Worm (Caenorhabditis elegans) whole organism, L4 larva: ENCODE data around the gene rpl-16.

Experiments used
- F37D6.2 ChIP-seq: sonication (generic microtip); optimal IDR thresholded peaks from 2 replicates; lab custom pipeline; 2016; ENCODE audit warnings: mild to moderate bottlenecking, missing genetic modification characterization, missing compliant biosample characterization
- Y5F2A.4 ChIP-seq: fragments of 200-800 bp; sonication (Bioruptor generic); optimal IDR thresholded peaks from 2 replicates; lab custom pipeline; 2018; ENCODE audit warnings: mild to moderate bottlenecking, missing genetic modification characterization, missing compliant biosample characterization
- ZK337.2 ChIP-seq: fragments of 200-800 bp; sonication (Bioruptor generic); IDR thresholded peaks from 2 replicates; pipeline ENCODE4 v1.3.6; 2022; ENCODE audit warnings: missing genetic modification reagents, missing genetic modification characterization, missing compliant biosample characterization
- aha-1 ChIP-seq: fragments of 150-350 bp; peaks from one replicate; lab custom pipeline; 2014; ENCODE audit warnings: missing biosample characterization, missing genetic modification characterization
- aly-2 ChIP-seq: sonication (generic microtip); optimal IDR thresholded peaks from 2 replicates; lab custom pipeline; 2018; ENCODE audit warnings: missing biosample characterization, missing genetic modification characterization
- ama-1 ChIP-seq: fragments of 150-350 bp; optimal IDR thresholded peaks from 2 replicates; lab custom pipeline; 2014; ENCODE audit warnings: inconsistent platforms, mixed read lengths
- ceh-20 ChIP-seq: fragments of 200-800 bp; sonication (Bioruptor generic); IDR thresholded peaks from 2 replicates; pipeline ENCODE4 v1.3.6; 2022; ENCODE audit warnings: missing genetic modification reagents, missing genetic modification characterization, missing compliant biosample characterization
- ceh-32 ChIP-seq: sonication (generic microtip); optimal IDR thresholded peaks from 2 replicates; lab custom pipeline; 2016; ENCODE audit warnings: mild to moderate bottlenecking, missing genetic modification characterization, missing compliant biosample characterization; ENCODE audit not compliant: poor library complexity
- ceh-82 ChIP-seq: sonication (generic microtip); optimal IDR thresholded peaks from 2 replicates; lab custom pipeline; 2017; ENCODE audit warnings: missing biosample characterization, missing genetic modification characterization
- daf-19 ChIP-seq: fragments of 200-800 bp; sonication (Bioruptor generic); conservative IDR thresholded peaks from 2 replicates; pipeline ENCODE4 v1.3.6; 2022; ENCODE audit warnings: missing genetic modification characterization, missing compliant biosample characterization
- daf-8 ChIP-seq: fragments of 200-800 bp; sonication (Bioruptor generic); IDR thresholded peaks from 2 replicates; pipeline ENCODE4 v1.3.6; 2022; ENCODE audit warnings: missing genetic modification characterization, missing compliant biosample characterization
- dmd-6 ChIP-seq: fragments of 200-800 bp; sonication (Bioruptor generic); IDR thresholded peaks from 2 replicates; pipeline ENCODE4 v1.3.6; 2022; ENCODE audit warnings: missing genetic modification reagents, missing genetic modification characterization, missing compliant biosample characterization
- duxl-1 ChIP-seq: sonication (generic microtip); optimal IDR thresholded peaks from 2 replicates; lab custom pipeline; 2016; ENCODE audit warnings: mild to moderate bottlenecking, missing genetic modification characterization, moderate library complexity, missing compliant biosample characterization; ENCODE audit not compliant: poor library complexity
- dve-1 ChIP-seq: sonication (generic microtip); optimal IDR thresholded peaks from 2 replicates; lab custom pipeline; 2017; ENCODE audit warnings: antibody characterized with exemption, mild to moderate bottlenecking, missing genetic modification characterization, missing compliant biosample characterization; ENCODE audit not compliant: insufficient read depth
- egl-27 ChIP-seq: sonication (generic microtip); optimal IDR thresholded peaks from 3 replicates; lab custom pipeline; 2017; ENCODE audit warnings: missing biosample characterization, missing genetic modification reagents, missing genetic modification characterization
- fos-1 ChIP-seq: fragments of 150-350 bp; optimal IDR thresholded peaks from 2 replicates; lab custom pipeline; 2014; ENCODE audit warnings: missing biosample characterization, missing genetic modification characterization
- gei-8 ChIP-seq: fragments of 200-800 bp; sonication (Bioruptor generic); optimal IDR thresholded peaks from 2 replicates; lab custom pipeline; 2018; ENCODE audit warnings: mild to moderate bottlenecking, missing genetic modification characterization, missing compliant biosample characterization
- hif-1 ChIP-seq, 2 experiments: sonication (generic microtip); optimal IDR thresholded peaks; 2 replicates each; lab custom pipeline; 2016 to 2017; ENCODE audit warnings: missing compliant biosample characterization in 2 of 2, missing genetic modification characterization in 2 of 2, missing genetic modification reagents in 2 of 2, missing genotype in 2 of 2, mild to moderate bottlenecking in 1 of 2
- hlh-11 ChIP-seq: fragments of 200-800 bp; sonication (Bioruptor generic); optimal IDR thresholded peaks from 2 replicates; lab custom pipeline; 2018; ENCODE audit warnings: mild to moderate bottlenecking, missing genetic modification characterization, missing compliant biosample characterization
- hlh-30 ChIP-seq: sonication (generic microtip); optimal IDR thresholded peaks from 2 replicates; lab custom pipeline; 2017; ENCODE audit warnings: antibody characterized with exemption, mild to moderate bottlenecking, missing genetic modification characterization, missing compliant biosample characterization; ENCODE audit not compliant: insufficient read depth
- hmg-1.1 ChIP-seq: fragments of 200-800 bp; sonication (Bioruptor generic); IDR thresholded peaks from 2 replicates; pipeline ENCODE4 v1.3.6; 2022; ENCODE audit warnings: missing genetic modification reagents, missing genetic modification characterization, missing compliant biosample characterization
- jun-1 ChIP-seq: fragments of 150-350 bp; optimal IDR thresholded peaks from 2 replicates; lab custom pipeline; 2014; ENCODE audit warnings: missing biosample characterization, missing genetic modification reagents, missing genetic modification characterization
- lim-7 ChIP-seq: fragments of 200-800 bp; sonication (Bioruptor generic); IDR thresholded peaks from 2 replicates; pipeline ENCODE4 v1.3.6; 2022; ENCODE audit warnings: missing genetic modification characterization, missing compliant biosample characterization
- lin-1 ChIP-seq: fragments of 200-800 bp; sonication (Bioruptor generic); IDR thresholded peaks from 2 replicates; pipeline ENCODE4 v1.3.6; 2022; ENCODE audit warnings: missing genetic modification reagents, missing genetic modification characterization, missing compliant biosample characterization
- lin-15B ChIP-seq: fragments of 150-350 bp; sonication (generic microtip); optimal IDR thresholded peaks from 3 replicates; lab custom pipeline; 2014; ENCODE audit warnings: missing biosample characterization, missing genetic modification characterization
- lin-38 ChIP-seq: fragments of 200-800 bp; sonication (Bioruptor generic); IDR thresholded peaks from 2 replicates; pipeline ENCODE4 v1.3.6; 2022; ENCODE audit warnings: missing genetic modification reagents, missing genetic modification characterization, missing compliant biosample characterization
- lir-3 ChIP-seq: sonication (generic microtip); optimal IDR thresholded peaks from 2 replicates; lab custom pipeline; 2016; ENCODE audit warnings: mild to moderate bottlenecking, missing genetic modification characterization, missing compliant biosample characterization
- madf-5 ChIP-seq, 2 experiments: fragments of 200-800 bp; sonication (Bioruptor generic); IDR thresholded peaks; 2 replicates each; pipeline ENCODE4 v1.3.6; 2022; ENCODE audit warnings: missing compliant biosample characterization in 2 of 2, missing genetic modification characterization in 2 of 2
- mdl-1 ChIP-seq, 2 experiments: fragments of 150-350 bp in 1 of 2; sonication (generic microtip) in 1 of 2; optimal IDR thresholded peaks; 2 replicates each; lab custom pipeline; 2014 to 2017; ENCODE audit warnings: missing biosample characterization in 2 of 2, missing genetic modification characterization in 2 of 2
- mep-1 ChIP-seq: fragments of 150-350 bp; sonication (generic microtip); optimal IDR thresholded peaks from 3 replicates; lab custom pipeline; 2014; ENCODE audit warnings: missing biosample characterization, missing genetic modification characterization
- mes-2 ChIP-seq: sonication (generic microtip); optimal IDR thresholded peaks from 2 replicates; lab custom pipeline; 2016; ENCODE audit warnings: missing genotype, mild to moderate bottlenecking, missing genetic modification characterization, missing compliant biosample characterization; ENCODE audit not compliant: poor library complexity, severe bottlenecking
- mxl-2 ChIP-seq: fragments of 200-800 bp; sonication (Bioruptor generic); conservative IDR thresholded peaks from 2 replicates; pipeline ENCODE4 v1.3.6; 2022; ENCODE audit warnings: missing genetic modification reagents, missing genetic modification characterization, missing compliant biosample characterization
- nhr-102 ChIP-seq: sonication (generic microtip); optimal IDR thresholded peaks from 2 replicates; lab custom pipeline; 2016; ENCODE audit warnings: mild to moderate bottlenecking, missing genetic modification characterization, moderate library complexity, missing compliant biosample characterization
- nhr-111 ChIP-seq: fragments of 200-800 bp; sonication (Bioruptor generic); optimal IDR thresholded peaks from 2 replicates; lab custom pipeline; 2018; ENCODE audit warnings: mild to moderate bottlenecking, missing genetic modification characterization, missing compliant biosample characterization
- nhr-41 ChIP-seq: fragments of 200-800 bp; sonication (Bioruptor generic); IDR thresholded peaks from 2 replicates; pipeline ENCODE4 v1.3.6; 2022; ENCODE audit warnings: missing genetic modification reagents, missing genetic modification characterization, missing compliant biosample characterization
- nhr-48 ChIP-seq: sonication (generic microtip); optimal IDR thresholded peaks from 2 replicates; lab custom pipeline; 2016; ENCODE audit warnings: mild to moderate bottlenecking, missing genetic modification characterization, missing compliant biosample characterization
- nhr-76 ChIP-seq: fragments of 150-350 bp; optimal IDR thresholded peaks from 2 replicates; lab custom pipeline; 2014; ENCODE audit warnings: missing biosample characterization, missing genetic modification characterization
- nhr-77 ChIP-seq: fragments of 150-350 bp; optimal IDR thresholded peaks from 2 replicates; lab custom pipeline; 2014; ENCODE audit warnings: missing biosample characterization, missing genetic modification characterization
- pha-4 ChIP-seq, 2 experiments: fragments of 150-350 bp in 1 of 2; fragments of 200-800 bp in 1 of 2; sonication (Bioruptor generic) in 1 of 2; IDR thresholded peaks in 1 of 2; optimal IDR thresholded peaks in 1 of 2; 2 replicates each; pipeline versions ENCODE4 v1.3.6 to Lab custom; 2014 to 2022; ENCODE audit warnings: missing genetic modification characterization in 2 of 2, missing genetic modification reagents in 2 of 2, missing biosample characterization in 1 of 2, missing compliant biosample characterization in 1 of 2
- pqm-1 ChIP-seq: sonication (generic microtip); optimal IDR thresholded peaks from 2 replicates; lab custom pipeline; 2017; ENCODE audit warnings: missing biosample characterization, missing genetic modification characterization
- skn-1 ChIP-seq: fragments of 150-350 bp; optimal IDR thresholded peaks from 2 replicates; lab custom pipeline; 2014; ENCODE audit warnings: missing biosample characterization, missing genetic modification characterization
- spr-1 ChIP-seq: sonication (generic microtip); optimal IDR thresholded peaks from 2 replicates; lab custom pipeline; 2016; ENCODE audit warnings: mild to moderate bottlenecking, missing genetic modification characterization, missing compliant biosample characterization
- spr-3 ChIP-seq: fragments of 200-800 bp; sonication (Bioruptor generic); optimal IDR thresholded peaks from 2 replicates; lab custom pipeline; 2018; ENCODE audit warnings: mild to moderate bottlenecking, missing genetic modification characterization, missing compliant biosample characterization
- tra-1 ChIP-seq: fragments of 200-800 bp; sonication (Bioruptor generic); IDR thresholded peaks from 2 replicates; pipeline ENCODE4 v1.3.6; 2022; ENCODE audit warnings: missing genetic modification reagents, missing genetic modification characterization, missing compliant biosample characterization
- unc-130 ChIP-seq: sonication (generic microtip); optimal IDR thresholded peaks from 2 replicates; lab custom pipeline; 2016; ENCODE audit warnings: missing genetic modification reagents, missing genetic modification characterization, missing compliant biosample characterization
- unc-39 ChIP-seq: sonication (generic microtip); optimal IDR thresholded peaks from 2 replicates; lab custom pipeline; 2017; ENCODE audit warnings: missing biosample characterization, missing genetic modification characterization
- unc-62 ChIP-seq, 3 experiments: fragments of 150-350 bp in 1 of 3; sonication (generic microtip); optimal IDR thresholded peaks in 2 of 3; peaks in 1 of 3; 1 replicate in 1 of 3; 2 replicates in 2 of 3; lab custom pipeline; 2014 to 2017; ENCODE audit warnings: missing biosample characterization in 3 of 3, missing genetic modification characterization in 3 of 3, missing genetic modification reagents in 3 of 3, missing genotype in 1 of 3
- zfp-3 ChIP-seq: fragments of 200-800 bp; sonication (Bioruptor generic); conservative IDR thresholded peaks from 2 replicates; pipeline ENCODE4 v1.3.6; 2022; ENCODE audit warnings: missing genetic modification reagents, missing genetic modification characterization, missing compliant biosample characterization
- zip-11 ChIP-seq: fragments of 200-800 bp; sonication (Bioruptor generic); IDR thresholded peaks from 2 replicates; pipeline ENCODE4 v1.3.6; 2022; ENCODE audit warnings: missing genetic modification characterization, missing compliant biosample characterization
- ztf-11 ChIP-seq: fragments of 150-350 bp; optimal IDR thresholded peaks from 2 replicates; lab custom pipeline; 2014; ENCODE audit warnings: missing biosample characterization, missing genetic modification characterization

rpl-16 gene

DNA sequence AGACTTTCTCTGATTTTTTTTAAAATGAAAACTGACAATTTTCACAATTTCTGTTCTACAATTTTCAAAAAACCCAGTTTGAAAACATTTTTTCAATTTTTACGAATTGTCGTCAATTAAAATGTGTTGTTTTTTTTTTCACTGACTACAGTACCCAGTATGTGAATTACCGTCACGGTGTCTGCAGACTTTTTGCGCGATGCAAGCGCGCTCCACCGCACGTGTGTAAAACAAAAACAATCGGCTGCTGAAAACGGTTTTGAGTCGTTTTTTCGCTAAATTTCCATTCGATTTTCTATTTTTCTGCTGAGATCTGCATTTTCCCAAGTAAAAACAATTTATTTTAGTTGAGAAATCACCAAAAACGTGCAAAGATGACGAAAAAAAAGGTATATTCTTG lies 47.2 kb downstream of the rpl-16 start (continued):
- peak; percentile 95 for TF ChIP-seq F37D6.2 (tag; lab: Kevin White, UChicago)
- TF ChIP-seq ama-1 (lab: Kevin White, UChicago) = peak; percentile 60
- no peak for TF ChIP-seq ztf-11 (tag; lab: Kevin White, UChicago)
- TF ChIP-seq hif-1 (tag; optimal IDR thresholded peaks at IDR 0.05; lab: Kevin White, UChicago) = peak; percentile 78 to 87
- peak; percentile 91 for TF ChIP-seq ZK337.2 (GFP tag; lab: Robert Waterston, UW)
- TF ChIP-seq aly-2 (tag; lab: Kevin White, UChicago) = no peak
- peak; percentile 92 for TF ChIP-seq lin-15B
- peak; percentile 15 for TF ChIP-seq gei-8
- TF ChIP-seq dve-1 (tag; lab: Kevin White, UChicago) = peak; percentile 100
- TF ChIP-seq unc-62 (GFP tag; optimal IDR thresholded peaks at IDR 0.05 in 1 of 2; lab: Kevin White, UChicago) = peak in 1 of 2 experiments; percentile 99
- TF ChIP-seq unc-62 (tag; optimal IDR thresholded peaks at IDR 0.05; lab: Kevin White, UChicago) = no peak
- TF ChIP-seq nhr-41 (GFP tag; lab: Robert Waterston, UW) = 0 out of 2 replicates have a peak, but pooled peaks have one; percentile 15
- peak; percentile 98 for TF ChIP-seq mep-1
- TF ChIP-seq mes-2 (tag; lab: Kevin White, UChicago) = peak; percentile 98
- TF ChIP-seq nhr-102 (tag; lab: Kevin White, UChicago) = peak; percentile 97
- peak; percentile 45 for TF ChIP-seq pqm-1 (tag; lab: Kevin White, UChicago)
- TF ChIP-seq pha-4 (GFP tag; IDR thresholded peaks at IDR 0.05; lab: Robert Waterston, UW) = peak; percentile 96
- TF ChIP-seq pha-4 (tag; optimal IDR thresholded peaks at IDR 0.05; lab: Kevin White, UChicago) = peak; percentile 15
- TF ChIP-seq hlh-30 = peak; percentile 95
- peak; percentile 56; the same call in 1 of the 2 replicates for TF ChIP-seq mxl-2 (GFP tag; lab: Robert Waterston, UW)
- peak; percentile 57 to 89 for TF ChIP-seq mdl-1 (tag; optimal IDR thresholded peaks at IDR 0.05; lab: Kevin White, UChicago)
- peak; percentile 89 for TF ChIP-seq nhr-48
- peak; percentile 93 for TF ChIP-seq duxl-1 (tag; lab: Kevin White, UChicago)
- TF ChIP-seq lir-3 (tag; lab: Kevin White, UChicago) = peak; percentile 71
- TF ChIP-seq ceh-82 (tag; lab: Kevin White, UChicago) = no peak
- TF ChIP-seq fos-1 (tag; lab: Kevin White, UChicago) = peak; percentile 52
- TF ChIP-seq nhr-77 = peak; percentile 99
- TF ChIP-seq daf-19 = no peak
- TF ChIP-seq spr-1 (tag; lab: Kevin White, UChicago) = peak; percentile 94
- TF ChIP-seq jun-1 (tag; lab: Kevin White, UChicago) = peak; percentile 95
- TF ChIP-seq zfp-3 (GFP tag; lab: Robert Waterston, UW) = peak; percentile 97
- TF ChIP-seq spr-3 (GFP tag; lab: Kevin White, UChicago) = peak; percentile 87
- no peak for TF ChIP-seq lim-7 (GFP tag; lab: Robert Waterston, UW)
- TF ChIP-seq aha-1 (tag; lab: Kevin White, UChicago) = peak; percentile 98
- no peak for TF ChIP-seq egl-27 (tag; lab: Kevin White, UChicago)
- peak; percentile 98 for TF ChIP-seq dmd-6 (GFP tag; lab: Robert Waterston, UW)
- no peak for TF ChIP-seq daf-8 (GFP tag; lab: Robert Waterston, UW)
- peak; percentile 72 to 82; a peak in 2 of 4 replicates for TF ChIP-seq madf-5 (GFP tag; IDR thresholded peaks at IDR 0.05; lab: Robert Waterston, UW)
- TF ChIP-seq Y5F2A.4 (GFP tag; lab: Kevin White, UChicago) = peak; percentile 61
- no peak for TF ChIP-seq ceh-32 (tag; lab: Kevin White, UChicago)
- no peak for TF ChIP-seq nhr-111 (GFP tag; lab: Kevin White, UChicago)
- no peak for TF ChIP-seq unc-39 (tag; lab: Kevin White, UChicago)
- no peak for TF ChIP-seq zip-11 (GFP tag; lab: Robert Waterston, UW)
- peak; percentile 98 for TF ChIP-seq ceh-20 (GFP tag; lab: Robert Waterston, UW)
- TF ChIP-seq skn-1 = no peak
- TF ChIP-seq lin-38 (GFP tag; lab: Robert Waterston, UW) = peak; percentile 100
- TF ChIP-seq tra-1 (GFP tag; lab: Robert Waterston, UW) = peak; percentile 95
- peak; percentile 68 for TF ChIP-seq nhr-76 (tag; lab: Kevin White, UChicago)
- TF ChIP-seq unc-130 (GFP tag; lab: Kevin White, UChicago) = peak; percentile 76
- TF ChIP-seq hmg-1.1 (GFP tag; lab: Robert Waterston, UW) = peak; percentile 99
- peak; percentile 91 for TF ChIP-seq lin-1 (GFP tag; lab: Robert Waterston, UW)
- TF ChIP-seq hlh-11 (tag; lab: Kevin White, UChicago) = peak; percentile 97
